Fruit fly (Drosophila melanogaster) whole organism, wandering third instar larva: ENCODE results near the gene Ir7f.

ENCODE experiments used
- CG9705 ChIP-seq: fragments of 200-800 bp; sonication (Bioruptor generic); optimal IDR thresholded peaks from 2 replicates; lab custom pipeline; 2018; ENCODE audit warnings: missing biosample characterization, mild to moderate bottlenecking, missing genetic modification characterization
- CrebA ChIP-seq: fragments of 200-800 bp; sonication (Bioruptor generic); optimal IDR thresholded peaks from 2 replicates; lab custom pipeline; 2016; ENCODE audit warnings: missing biosample characterization, mild to moderate bottlenecking, missing genetic modification characterization, borderline replicate concordance
- Dfd ChIP-seq: fragments of >200 bp; optimal IDR thresholded peaks from 2 replicates; lab custom pipeline; 2017; ENCODE audit warnings: missing biosample characterization, missing genetic modification characterization
- Dif ChIP-seq: fragments of 200-275, 200-300 bp; sonication (Bioruptor generic); optimal IDR thresholded peaks from 2 replicates; lab custom pipeline; 2018; ENCODE audit warnings: missing biosample characterization, missing genetic modification characterization; ENCODE audit not compliant: partially characterized antibody
- GATAd ChIP-seq: sonication (Bioruptor generic); optimal IDR thresholded peaks from 2 replicates; lab custom pipeline; 2016; ENCODE audit warnings: missing biosample characterization, missing genetic modification characterization
- HLH106 ChIP-seq: fragments of 200-800 bp; optimal IDR thresholded peaks from 3 replicates; lab custom pipeline; 2019; ENCODE audit warnings: missing biosample characterization, mild to moderate bottlenecking, missing genetic modification characterization, moderate library complexity
- Hnf4 ChIP-seq: fragments of 200-800 bp; sonication (Bioruptor generic); optimal IDR thresholded peaks from 2 replicates; lab custom pipeline; 2016; ENCODE audit warnings: missing biosample characterization, mild to moderate bottlenecking, missing genetic modification characterization
- Hr78 ChIP-seq: fragments of >200 bp; optimal IDR thresholded peaks from 2 replicates; lab custom pipeline; 2017; ENCODE audit warnings: missing biosample characterization, missing genetic modification characterization
- Hr83 ChIP-seq: fragments of 200-300 bp; sonication (Bioruptor generic); optimal IDR thresholded peaks from 2 replicates; lab custom pipeline; 2016; ENCODE audit warnings: missing biosample characterization, mild to moderate bottlenecking, missing genetic modification characterization, moderate library complexity; ENCODE audit not compliant: poor library complexity, severe bottlenecking
- Jra ChIP-seq: sonication (Bioruptor generic); optimal IDR thresholded peaks from 2 replicates; lab custom pipeline; 2016; ENCODE audit warnings: missing biosample characterization, missing genetic modification characterization
- Mio ChIP-seq: sonication (Bioruptor generic); optimal IDR thresholded peaks from 2 replicates; lab custom pipeline; 2016; ENCODE audit warnings: missing biosample characterization, missing genetic modification characterization
- Myc ChIP-seq: fragments of >200 bp; optimal IDR thresholded peaks from 2 replicates; lab custom pipeline; 2017
- N ChIP-seq: fragments of >200 bp; optimal IDR thresholded peaks from 2 replicates; lab custom pipeline; 2018; ENCODE audit warnings: missing biosample characterization, missing external identifiers, missing genetic modification characterization
- Rel ChIP-seq, 2 experiments: fragments of 200-800 bp; sonication (Bioruptor generic) in 1 of 2; optimal IDR thresholded peaks; 2 replicates in 1 of 2; 3 replicates in 1 of 2; lab custom pipeline; 2016 to 2019; ENCODE audit warnings: mild to moderate bottlenecking in 2 of 2, missing biosample characterization in 2 of 2, missing genetic modification characterization in 2 of 2, moderate library complexity in 1 of 2
- Vsx2 ChIP-seq: fragments of 200-300, 225-300 bp; sonication (Bioruptor generic); optimal IDR thresholded peaks from 2 replicates; lab custom pipeline; 2018; ENCODE audit warnings: missing biosample characterization, missing genetic modification characterization; ENCODE audit not compliant: partially characterized antibody
- br ChIP-seq: fragments of 200-800 bp; sonication (Bioruptor generic); optimal IDR thresholded peaks from 2 replicates; lab custom pipeline; 2016; ENCODE audit warnings: missing biosample characterization, missing genetic modification characterization
- brk ChIP-seq: fragments of 200-800 bp; sonication (Bioruptor generic); optimal IDR thresholded peaks from 2 replicates; lab custom pipeline; 2016; ENCODE audit warnings: missing biosample characterization, mild to moderate bottlenecking, missing genetic modification characterization
- dl ChIP-seq, 2 experiments: fragments of 175-275, 200-275 bp in 1 of 2; fragments of 200-275 bp in 1 of 2; sonication (Bioruptor generic); optimal IDR thresholded peaks; lab custom pipeline; 2018; ENCODE audit warnings: mild to moderate bottlenecking in 2 of 2, missing biosample characterization in 2 of 2, missing genetic modification characterization in 2 of 2, moderate library complexity in 2 of 2; ENCODE audit not compliant: partially characterized antibody in 2 of 2, insufficient read depth in 1 of 2
- dmrt93B ChIP-seq: fragments of 200-800 bp; sonication (Bioruptor generic); optimal IDR thresholded peaks from 2 replicates; lab custom pipeline; 2018; ENCODE audit warnings: missing biosample characterization, mild to moderate bottlenecking, missing genetic modification characterization
- ey ChIP-seq: fragments of 200-800 bp; sonication (Bioruptor generic); optimal IDR thresholded peaks from 2 replicates; lab custom pipeline; 2016; ENCODE audit warnings: missing biosample characterization, missing genetic modification characterization
- foxo ChIP-seq, 2 experiments: fragments of 200-800 bp; sonication (Bioruptor generic); optimal IDR thresholded peaks; 2 replicates in 1 of 2; 3 replicates in 1 of 2; lab custom pipeline; 2016 to 2017; ENCODE audit warnings: missing biosample characterization in 2 of 2, missing genetic modification characterization in 2 of 2
- fru ChIP-seq: fragments of 200-800 bp; sonication (Bioruptor generic); optimal IDR thresholded peaks from 3 replicates; lab custom pipeline; 2016; ENCODE audit warnings: missing biosample characterization, mild to moderate bottlenecking, missing genetic modification characterization
- h ChIP-seq: fragments of 200-800 bp; sonication (Bioruptor generic); optimal IDR thresholded peaks from 3 replicates; lab custom pipeline; 2016; ENCODE audit warnings: missing biosample characterization, mild to moderate bottlenecking, missing genetic modification characterization
- jim ChIP-seq: fragments of 175-275, 200-325 bp; sonication (Bioruptor generic); optimal IDR thresholded peaks from 2 replicates; lab custom pipeline; 2016; ENCODE audit warnings: missing biosample characterization, mild to moderate bottlenecking, missing genetic modification characterization
- lola ChIP-seq: fragments of >200 bp; optimal IDR thresholded peaks from 2 replicates; lab custom pipeline; 2017; ENCODE audit warnings: missing biosample characterization, missing genetic modification characterization
- psq ChIP-seq: fragments of 200-800 bp; sonication (Bioruptor generic); optimal IDR thresholded peaks from 3 replicates; lab custom pipeline; 2017; ENCODE audit warnings: missing biosample characterization, mild to moderate bottlenecking, missing genetic modification characterization, moderate library complexity
- rgr ChIP-seq: fragments of 200-800 bp; sonication (Bioruptor generic); optimal IDR thresholded peaks from 3 replicates; lab custom pipeline; 2016; ENCODE audit warnings: missing biosample characterization, mild to moderate bottlenecking, missing genetic modification characterization
- sage ChIP-seq: fragments of 200-800 bp; sonication (Bioruptor generic); optimal IDR thresholded peaks from 2 replicates; lab custom pipeline; 2016; ENCODE audit warnings: missing biosample characterization, mild to moderate bottlenecking, missing genetic modification characterization
- sv ChIP-seq: fragments of 200-800 bp; sonication (Bioruptor generic); optimal IDR thresholded peaks from 3 replicates; lab custom pipeline; 2016; ENCODE audit warnings: missing biosample characterization, missing genetic modification characterization
- usp ChIP-seq: fragments of >200 bp; optimal IDR thresholded peaks from 2 replicates; lab custom pipeline; 2017; ENCODE audit warnings: missing biosample characterization, missing genetic modification characterization

Gene Ir7f

dm6 chrX:7884360-7884759 is 534 bp upstream of the Ir7f start, which contains the start of gene Ir7g:
Gene Ir7g (plus strand): TSS chrX:7884660.
- TF ChIP-seq jim (GFP tag; lab: Kevin White, UChicago) (no peak), brk (GFP tag; lab: Kevin White, UChicago) (no peak), Dfd (GFP tag; lab: Kevin White, UChicago) (no peak), Myc (no peak), rgr (GFP tag; lab: Kevin White, UChicago) (no peak), Hnf4 (GFP tag; lab: Kevin White, UChicago) (no peak), h (GFP tag; lab: Kevin White, UChicago) (no peak), fru (no peak), usp (GFP tag; lab: Kevin White, UChicago) (no peak), Vsx2 (GFP tag; lab: Kevin White, UChicago) (no peak), HLH106 (tag; lab: Kevin White, UChicago) (no peak), GATAd (no peak), dl (GFP tag; optimal IDR thresholded peaks at IDR 0.05; lab: Kevin White, UChicago; ENCODE audit: insufficient read depth in 1 of 2, partially characterized antibody in 2 of 2) (no peak), Dif (GFP tag; lab: Kevin White, UChicago) (no peak), Rel (GFP tag; optimal IDR thresholded peaks at IDR 0.05; lab: Kevin White, UChicago) (no peak), Rel (tag; optimal IDR thresholded peaks at IDR 0.05; lab: Kevin White, UChicago) (no peak), lola (GFP tag; lab: Kevin White, UChicago) (no peak), sage (GFP tag; lab: Kevin White, UChicago) (no peak), sv (GFP tag; lab: Kevin White, UChicago) (no peak), N (GFP tag; lab: Kevin White, UChicago) (no peak), CG9705 (no peak)

- no peak for TF ChIP-seq fru
- TF ChIP-seq foxo (GFP tag; optimal IDR thresholded peaks at IDR 0.05; lab: Kevin White, UChicago) = no peak
- no peak for TF ChIP-seq dmrt93B (GFP tag; lab: Kevin White, UChicago)
- TF ChIP-seq Jra = no peak
- TF ChIP-seq rgr (GFP tag; lab: Kevin White, UChicago) = no peak
- TF ChIP-seq dl (GFP tag; optimal IDR thresholded peaks at IDR 0.05; lab: Kevin White, UChicago; ENCODE audit: insufficient read depth in 1 of 2, partially characterized antibody in 2 of 2) = no peak
- no peak for TF ChIP-seq Hr83 (GFP tag; lab: Kevin White, UChicago)
- no peak for TF ChIP-seq jim (GFP tag; lab: Kevin White, UChicago)
- TF ChIP-seq GATAd = no peak
- TF ChIP-seq sv (GFP tag; lab: Kevin White, UChicago) = no peak
- TF ChIP-seq N (GFP tag; lab: Kevin White, UChicago) = no peak
- TF ChIP-seq ey (GFP tag; lab: Kevin White, UChicago) = no peak
- no peak for TF ChIP-seq Dfd (GFP tag; lab: Kevin White, UChicago)
- TF ChIP-seq, all 38 proteins: peak for 0
Observed at dm6 chrX:7881579-7881978, 2.2 kb downstream of the Ir7f start, which contains the start of gene Ir7e. Gene Ir7e (minus strand): TSS chrX:7881679.

- TF ChIP-seq dl (GFP tag; optimal IDR thresholded peaks at IDR 0.05; lab: Kevin White, UChicago; ENCODE audit: insufficient read depth in 1 of 2, partially characterized antibody in 2 of 2) (no peak), psq (GFP tag; lab: Kevin White, UChicago) (no peak), Hr83 (GFP tag; lab: Kevin White, UChicago) (no peak), Vsx2 (GFP tag; lab: Kevin White, UChicago) (no peak), Dfd (GFP tag; lab: Kevin White, UChicago) (no peak), br (GFP tag; lab: Kevin White, UChicago) (no peak), fru (no peak), dmrt93B (GFP tag; lab: Kevin White, UChicago) (no peak), h (GFP tag; lab: Kevin White, UChicago) (no peak), GATAd (no peak), Hr78 (GFP tag; lab: Kevin White, UChicago) (no peak), Rel (GFP tag; optimal IDR thresholded peaks at IDR 0.05; lab: Kevin White, UChicago) (no peak), Rel (tag; optimal IDR thresholded peaks at IDR 0.05; lab: Kevin White, UChicago) (no peak), CG9705 (no peak), brk (GFP tag; lab: Kevin White, UChicago) (no peak), Myc (no peak)
- TF ChIP-seq, all 38 proteins: peak for 0
Observed at dm6 chrX:7878736-7879135, 5.1 kb downstream of the Ir7f start, which contains the start of gene Ir7d. Gene Ir7d (minus strand): TSS chrX:7878836.

dm6 chrX:7874094-7874493 is 9.7 kb downstream of the Ir7f start, which contains the start of gene Ir7c:
Gene Ir7c (plus strand): TSS chrX:7874394.
- TF ChIP-seq CrebA (GFP tag; lab: Kevin White, UChicago) = no peak
- TF ChIP-seq sv (GFP tag; lab: Kevin White, UChicago) = no peak
- no peak for TF ChIP-seq lola (GFP tag; lab: Kevin White, UChicago)
- no peak for TF ChIP-seq psq (GFP tag; lab: Kevin White, UChicago)
- TF ChIP-seq Hr83 (GFP tag; lab: Kevin White, UChicago) = no peak
- no peak for TF ChIP-seq Mio (GFP tag; lab: Kevin White, UChicago)
- no peak for TF ChIP-seq GATAd
- no peak for TF ChIP-seq Hnf4 (GFP tag; lab: Kevin White, UChicago)
- no peak for TF ChIP-seq N (GFP tag; lab: Kevin White, UChicago)
- TF ChIP-seq jim (GFP tag; lab: Kevin White, UChicago) = no peak
- TF ChIP-seq Dif (GFP tag; lab: Kevin White, UChicago) = no peak
